Fruit fly (Drosophila melanogaster): Measurements from ENCODE around the gene CG46310.

Gene CG46310

DNA sequence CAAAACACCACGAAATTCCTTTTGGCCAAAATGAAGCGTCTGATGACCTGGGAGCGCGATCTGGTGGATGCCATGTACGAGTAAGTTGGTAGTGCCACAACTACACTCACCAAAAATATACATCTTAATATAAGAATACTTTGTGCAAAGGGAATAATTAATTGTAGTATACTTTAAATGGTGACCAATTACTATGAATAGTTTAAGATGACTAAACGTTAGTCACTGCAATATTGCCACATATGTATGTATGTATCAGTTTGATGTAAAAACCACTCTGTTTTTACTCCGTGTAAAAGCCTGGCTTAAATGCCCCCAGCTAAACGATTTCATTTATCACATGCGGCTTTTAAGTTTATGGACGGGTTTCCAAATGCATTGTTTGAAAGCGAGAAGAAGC is 1.1 kb downstream of the CG46310 start (continued):
- TF ChIP-seq Met (GFP tag; optimal IDR thresholded peaks at IDR 0.05) (peak; percentile 85), CG6163 (GFP tag; IDR thresholded peaks at IDR 0.05) (peak; percentile 80), CG3919 (GFP tag; optimal IDR thresholded peaks at IDR 0.05) (peak; percentile 33), pdm3 (GFP tag; optimal IDR thresholded peaks at IDR 0.05) (peak; percentile 80), CG6854 (GFP tag; optimal IDR thresholded peaks at IDR 0.05) (no peak), Ets21C (GFP tag; optimal IDR thresholded peaks at IDR 0.05) (peak; percentile 49), CG8119 (GFP tag; IDR thresholded peaks at IDR 0.05) (peak; percentile 77), OdsH (GFP tag; optimal IDR thresholded peaks at IDR 0.05) (peak; percentile 81), net (GFP tag; optimal IDR thresholded peaks at IDR 0.05) (peak; percentile 49), CG16779 (tag; optimal IDR thresholded peaks at IDR 0.05) (no peak), Eip78C (GFP tag) (peak; percentile 96), Sox15 (GFP tag; optimal IDR thresholded peaks at IDR 0.05) (peak; percentile 67), CG6808 (GFP tag; optimal IDR thresholded peaks at IDR 0.05) (no peak), CG3032 (tag; optimal IDR thresholded peaks at IDR 0.05) (peak; percentile 52), CG11294 (GFP tag; IDR thresholded peaks at IDR 0.05) (no peak), Sox14 (GFP tag; optimal IDR thresholded peaks at IDR 0.05) (peak; percentile 75), Hr39 (GFP tag; optimal IDR thresholded peaks at IDR 0.05) (peak; percentile 78), achi (GFP tag; optimal IDR thresholded peaks at IDR 0.05) (peak; percentile 75), Eip93F (GFP tag; optimal IDR thresholded peaks at IDR 0.05) (no peak), eg (GFP tag; IDR thresholded peaks at IDR 0.05) (peak; percentile 18; the same call in 1 of the 3 replicates), Gug (GFP tag; IDR thresholded peaks at IDR 0.05) (peak; percentile 43; the same call in 1 of the 2 replicates), Sox102F (GFP tag; optimal IDR thresholded peaks at IDR 0.05) (peak; percentile 76), CG1621 (tag; optimal IDR thresholded peaks at IDR 0.05) (peak; percentile 45), CG6276 (GFP tag; optimal IDR thresholded peaks at IDR 0.05) (peak; percentile 35), CG7368 (GFP tag; optimal IDR thresholded peaks at IDR 0.05) (no peak), acj6 (GFP tag; optimal IDR thresholded peaks at IDR 0.05) (peak; percentile 76), CG8319 (GFP tag; optimal IDR thresholded peaks at IDR 0.05) (no peak), CG9139 (GFP tag; optimal IDR thresholded peaks at IDR 0.05) (no peak), CG32006 (GFP tag; optimal IDR thresholded peaks at IDR 0.05) (peak; percentile 85), CG31627 (GFP tag; optimal IDR thresholded peaks at IDR 0.05) (peak; percentile 77), Ets96B (tag; optimal IDR thresholded peaks at IDR 0.05) (peak; percentile 79), spab (GFP tag; optimal IDR thresholded peaks at IDR 0.05) (peak; percentile 53), cyc (GFP tag; optimal IDR thresholded peaks at IDR 0.05) (peak; percentile 78), CG10631 (GFP tag; optimal IDR thresholded peaks at IDR 0.05) (peak; percentile 58), Smox (GFP tag; optimal IDR thresholded peaks at IDR 0.05) (peak; percentile 81), fd59A (GFP tag; optimal IDR thresholded peaks at IDR 0.05) (peak; percentile 61), Hr4 (GFP tag; optimal IDR thresholded peaks at IDR 0.05) (peak; percentile 83), CG15336 (GFP tag; IDR thresholded peaks at IDR 0.05) (peak; percentile 70)

- TF ChIP-seq CG11762 (GFP tag; optimal IDR thresholded peaks at IDR 0.05; ENCODE audit: insufficient read depth), result peak; percentile 95
- peak; percentile 96 for TF ChIP-seq cyc (GFP tag; optimal IDR thresholded peaks at IDR 0.05)
- peak; percentile 93 for TF ChIP-seq CG8119 (GFP tag; IDR thresholded peaks at IDR 0.05)
- peak; percentile 97 for TF ChIP-seq CG3919 (GFP tag; optimal IDR thresholded peaks at IDR 0.05)
- TF ChIP-seq Met (GFP tag; optimal IDR thresholded peaks at IDR 0.05), result peak; percentile 98
- TF ChIP-seq CG10669 (GFP tag; optimal IDR thresholded peaks at IDR 0.05), result peak; percentile 95
- TF ChIP-seq fd59A (GFP tag; optimal IDR thresholded peaks at IDR 0.05), result peak; percentile 90
- TF ChIP-seq acj6 (GFP tag; optimal IDR thresholded peaks at IDR 0.05), result peak; percentile 97
- TF ChIP-seq Hr4 (GFP tag; optimal IDR thresholded peaks at IDR 0.05), result peak; percentile 97
- TF ChIP-seq Sox102F (GFP tag; optimal IDR thresholded peaks at IDR 0.05), result peak; percentile 97
- TF ChIP-seq CG3032 (tag; optimal IDR thresholded peaks at IDR 0.05), result peak; percentile 93
- TF ChIP-seq Ets21C (GFP tag; optimal IDR thresholded peaks at IDR 0.05), result peak; percentile 95
- TF ChIP-seq dsx (GFP tag; optimal IDR thresholded peaks at IDR 0.05; ENCODE audit: poor library complexity, severe bottlenecking), result peak; percentile 86
- TF ChIP-seq CG6276 (GFP tag; optimal IDR thresholded peaks at IDR 0.05), result peak; percentile 54
- peak; percentile 72 to 90 for TF ChIP-seq ss (GFP tag; optimal IDR thresholded peaks at IDR 0.05)
- peak; percentile 95 for TF ChIP-seq CG10631 (GFP tag; optimal IDR thresholded peaks at IDR 0.05)
- peak; percentile 94 for TF ChIP-seq Sox15 (GFP tag; optimal IDR thresholded peaks at IDR 0.05)
- TF ChIP-seq CG34406 (GFP tag; optimal IDR thresholded peaks at IDR 0.05), result peak; percentile 97
- peak; percentile 88 for TF ChIP-seq spab (GFP tag; optimal IDR thresholded peaks at IDR 0.05)
- TF ChIP-seq fd85E (GFP tag; optimal IDR thresholded peaks at IDR 0.05), result peak; percentile 88
- TF ChIP-seq Smox (GFP tag; optimal IDR thresholded peaks at IDR 0.05), result peak; percentile 97
- peak; percentile 88 for TF ChIP-seq CG11902 (GFP tag; optimal IDR thresholded peaks at IDR 0.05)
- peak; percentile 16 for TF ChIP-seq Hr38 (GFP tag; optimal IDR thresholded peaks at IDR 0.05)
- peak; percentile 98 for TF ChIP-seq CG31627 (GFP tag; optimal IDR thresholded peaks at IDR 0.05)
- TF ChIP-seq CG16779 (tag; optimal IDR thresholded peaks at IDR 0.05), result peak; percentile 69
- peak; percentile 87 to 89 for TF ChIP-seq salr (GFP tag; optimal IDR thresholded peaks at IDR 0.05)
- TF ChIP-seq fkh (GFP tag; optimal IDR thresholded peaks at IDR 0.05), result no peak
- peak; percentile 95 for TF ChIP-seq CG8319 (GFP tag; optimal IDR thresholded peaks at IDR 0.05)
Observed at dm6 chr3R:23175376-23175775, 1.7 kb downstream of the CG46310 start.
